Worm (Caenorhabditis elegans) whole organism, L4 larva: ENCODE results near the gene rpl-33.

Experiments used
- F44E2.7 ChIP-seq: fragments of 200-800 bp; sonication (Bioruptor generic); IDR thresholded peaks from 2 replicates; pipeline ENCODE4 v2.1.2; 2022; ENCODE audit warnings: missing genetic modification characterization, missing compliant biosample characterization
- R02D3.7 ChIP-seq: fragments of 150-350 bp; sonication (generic microtip); optimal IDR thresholded peaks from 3 replicates; lab custom pipeline; 2014; ENCODE audit warnings: missing biosample characterization, missing genetic modification characterization
- T26A8.4 ChIP-seq: fragments of 200-800 bp; sonication (Bioruptor generic); IDR thresholded peaks from 2 replicates; pipeline ENCODE4 v1.3.6; 2022; ENCODE audit warnings: missing genetic modification characterization, missing compliant biosample characterization
- Y105C5A.15 ChIP-seq: fragments of 200-800 bp; sonication (Bioruptor generic); IDR thresholded peaks from 2 replicates; pipeline ENCODE4 v1.3.6; 2022; ENCODE audit warnings: missing genetic modification characterization, missing compliant biosample characterization
- Y75B8A.6 ChIP-seq: fragments of 200-800 bp; sonication (Bioruptor generic); IDR thresholded peaks from 2 replicates; pipeline ENCODE4 v1.3.6; 2022; ENCODE audit warnings: missing genetic modification reagents, missing genetic modification characterization, missing compliant biosample characterization
- aha-1 ChIP-seq: fragments of 150-350 bp; peaks from one replicate; lab custom pipeline; 2014; ENCODE audit warnings: missing biosample characterization, missing genetic modification characterization
- aly-2 ChIP-seq: sonication (generic microtip); optimal IDR thresholded peaks from 2 replicates; lab custom pipeline; 2018; ENCODE audit warnings: missing biosample characterization, missing genetic modification characterization
- ama-1 ChIP-seq: fragments of 150-350 bp; optimal IDR thresholded peaks from 2 replicates; lab custom pipeline; 2014; ENCODE audit warnings: inconsistent platforms, mixed read lengths
- arid-1 ChIP-seq: fragments of 200-800 bp; sonication (Bioruptor generic); conservative IDR thresholded peaks from 2 replicates; pipeline ENCODE4 v1.3.6; 2022; ENCODE audit warnings: missing genetic modification reagents, missing genetic modification characterization, missing compliant biosample characterization
- ceh-20 ChIP-seq: fragments of 200-800 bp; sonication (Bioruptor generic); IDR thresholded peaks from 2 replicates; pipeline ENCODE4 v1.3.6; 2022; ENCODE audit warnings: missing genetic modification reagents, missing genetic modification characterization, missing compliant biosample characterization
- ceh-44 ChIP-seq: fragments of 200-800 bp; sonication (Bioruptor generic); IDR thresholded peaks from 2 replicates; pipeline ENCODE4 v1.3.6; 2022; ENCODE audit warnings: missing genetic modification reagents, missing genetic modification characterization, missing compliant biosample characterization
- ceh-82 ChIP-seq: sonication (generic microtip); optimal IDR thresholded peaks from 2 replicates; lab custom pipeline; 2017; ENCODE audit warnings: missing biosample characterization, missing genetic modification characterization
- cey-2 ChIP-seq: sonication (generic microtip); optimal IDR thresholded peaks from 3 replicates; lab custom pipeline; 2017; ENCODE audit warnings: missing genetic modification characterization, mild to moderate bottlenecking, missing compliant biosample characterization, antibody characterized with exemption, borderline replicate concordance; ENCODE audit not compliant: insufficient read depth
- daf-12 ChIP-seq: fragments of 150-350 bp; optimal IDR thresholded peaks from 2 replicates; lab custom pipeline; 2014; ENCODE audit warnings: missing biosample characterization, missing genetic modification reagents, missing genetic modification characterization
- daf-16 ChIP-seq, 3 experiments: sonication (generic microtip); optimal IDR thresholded peaks; 2 replicates each; lab custom pipeline; 2016 to 2017; ENCODE audit warnings: missing genetic modification characterization in 3 of 3, missing genetic modification reagents in 3 of 3, mild to moderate bottlenecking in 2 of 3, missing compliant biosample characterization in 2 of 3, missing biosample characterization in 1 of 3, moderate library complexity in 1 of 3
- dmd-6 ChIP-seq: fragments of 200-800 bp; sonication (Bioruptor generic); IDR thresholded peaks from 2 replicates; pipeline ENCODE4 v1.3.6; 2022; ENCODE audit warnings: missing genetic modification reagents, missing genetic modification characterization, missing compliant biosample characterization
- dpl-1 ChIP-seq: fragments of 150-350 bp; optimal IDR thresholded peaks from 2 replicates; lab custom pipeline; 2014; ENCODE audit warnings: missing biosample characterization, missing genetic modification reagents, missing genetic modification characterization
- dve-1 ChIP-seq: sonication (generic microtip); optimal IDR thresholded peaks from 2 replicates; lab custom pipeline; 2017; ENCODE audit warnings: antibody characterized with exemption, mild to moderate bottlenecking, missing genetic modification characterization, missing compliant biosample characterization; ENCODE audit not compliant: insufficient read depth
- egl-27 ChIP-seq: sonication (generic microtip); optimal IDR thresholded peaks from 3 replicates; lab custom pipeline; 2017; ENCODE audit warnings: missing biosample characterization, missing genetic modification reagents, missing genetic modification characterization
- fkh-10 ChIP-seq: fragments of 150-350 bp; optimal IDR thresholded peaks from 2 replicates; lab custom pipeline; 2014; ENCODE audit warnings: missing biosample characterization, missing genetic modification reagents, missing genetic modification characterization
- hlh-11 ChIP-seq: fragments of 200-800 bp; sonication (Bioruptor generic); optimal IDR thresholded peaks from 2 replicates; lab custom pipeline; 2018; ENCODE audit warnings: mild to moderate bottlenecking, missing genetic modification characterization, missing compliant biosample characterization
- hlh-30 ChIP-seq: sonication (generic microtip); optimal IDR thresholded peaks from 2 replicates; lab custom pipeline; 2017; ENCODE audit warnings: antibody characterized with exemption, mild to moderate bottlenecking, missing genetic modification characterization, missing compliant biosample characterization; ENCODE audit not compliant: insufficient read depth
- lin-1 ChIP-seq: fragments of 200-800 bp; sonication (Bioruptor generic); IDR thresholded peaks from 2 replicates; pipeline ENCODE4 v1.3.6; 2022; ENCODE audit warnings: missing genetic modification reagents, missing genetic modification characterization, missing compliant biosample characterization
- lin-29 ChIP-seq: fragments of 200-800 bp; sonication (Bioruptor generic); IDR thresholded peaks from 2 replicates; pipeline ENCODE4 v1.3.6; 2022; ENCODE audit warnings: missing genetic modification reagents, missing genetic modification characterization, missing compliant biosample characterization
- lin-38 ChIP-seq: fragments of 200-800 bp; sonication (Bioruptor generic); IDR thresholded peaks from 2 replicates; pipeline ENCODE4 v1.3.6; 2022; ENCODE audit warnings: missing genetic modification reagents, missing genetic modification characterization, missing compliant biosample characterization
- lsy-2 ChIP-seq, 2 experiments: fragments of 150-350 bp in 1 of 2; sonication (generic microtip) in 1 of 2; optimal IDR thresholded peaks; 2 replicates each; lab custom pipeline; 2014 to 2017; ENCODE audit warnings: missing biosample characterization in 2 of 2, missing genetic modification characterization in 2 of 2
- madf-5 ChIP-seq, 2 experiments: fragments of 200-800 bp; sonication (Bioruptor generic); IDR thresholded peaks; 2 replicates each; pipeline ENCODE4 v1.3.6; 2022; ENCODE audit warnings: missing compliant biosample characterization in 2 of 2, missing genetic modification characterization in 2 of 2
- mdl-1 ChIP-seq, 2 experiments: fragments of 150-350 bp in 1 of 2; sonication (generic microtip) in 1 of 2; optimal IDR thresholded peaks; 2 replicates each; lab custom pipeline; 2014 to 2017; ENCODE audit warnings: missing biosample characterization in 2 of 2, missing genetic modification characterization in 2 of 2
- mep-1 ChIP-seq: fragments of 150-350 bp; sonication (generic microtip); optimal IDR thresholded peaks from 3 replicates; lab custom pipeline; 2014; ENCODE audit warnings: missing biosample characterization, missing genetic modification characterization
- mes-2 ChIP-seq: sonication (generic microtip); optimal IDR thresholded peaks from 2 replicates; lab custom pipeline; 2016; ENCODE audit warnings: missing genotype, mild to moderate bottlenecking, missing genetic modification characterization, missing compliant biosample characterization; ENCODE audit not compliant: poor library complexity, severe bottlenecking
- mxl-2 ChIP-seq: fragments of 200-800 bp; sonication (Bioruptor generic); conservative IDR thresholded peaks from 2 replicates; pipeline ENCODE4 v1.3.6; 2022; ENCODE audit warnings: missing genetic modification reagents, missing genetic modification characterization, missing compliant biosample characterization
- nhr-102 ChIP-seq: sonication (generic microtip); optimal IDR thresholded peaks from 2 replicates; lab custom pipeline; 2016; ENCODE audit warnings: mild to moderate bottlenecking, missing genetic modification characterization, moderate library complexity, missing compliant biosample characterization
- nhr-11 ChIP-seq: fragments of 150-350 bp; optimal IDR thresholded peaks from 2 replicates; lab custom pipeline; 2014; ENCODE audit warnings: missing biosample characterization, missing genetic modification characterization
- nhr-25 ChIP-seq: sonication (generic microtip); optimal IDR thresholded peaks from 2 replicates; lab custom pipeline; 2017; ENCODE audit warnings: missing genetic modification characterization, mild to moderate bottlenecking, missing compliant biosample characterization, antibody characterized with exemption, moderate library complexity, borderline replicate concordance; ENCODE audit not compliant: insufficient read depth
- nhr-28 ChIP-seq: fragments of 150-350 bp; optimal IDR thresholded peaks from 2 replicates; lab custom pipeline; 2014; ENCODE audit warnings: missing biosample characterization, missing genetic modification characterization
- nhr-77 ChIP-seq: fragments of 150-350 bp; optimal IDR thresholded peaks from 2 replicates; lab custom pipeline; 2014; ENCODE audit warnings: missing biosample characterization, missing genetic modification characterization
- php-3 ChIP-seq: fragments of 200-800 bp; sonication (Bioruptor generic); IDR thresholded peaks from 2 replicates; pipeline ENCODE4 v1.3.6; 2022; ENCODE audit warnings: missing genetic modification reagents, missing genetic modification characterization, missing compliant biosample characterization
- pqm-1 ChIP-seq: sonication (generic microtip); optimal IDR thresholded peaks from 2 replicates; lab custom pipeline; 2017; ENCODE audit warnings: missing biosample characterization, missing genetic modification characterization
- skn-1 ChIP-seq: fragments of 150-350 bp; optimal IDR thresholded peaks from 2 replicates; lab custom pipeline; 2014; ENCODE audit warnings: missing biosample characterization, missing genetic modification characterization
- snpc-1.2 ChIP-seq: fragments of 200-800 bp; sonication (Bioruptor generic); IDR thresholded peaks from 2 replicates; pipeline ENCODE4 v1.3.6; 2022; ENCODE audit warnings: missing genetic modification reagents, missing genetic modification characterization, missing compliant biosample characterization
- snpc-4 ChIP-seq: fragments of 150-350 bp; optimal IDR thresholded peaks from 2 replicates; lab custom pipeline; 2014; ENCODE audit warnings: missing biosample characterization, missing genetic modification characterization
- spr-1 ChIP-seq: sonication (generic microtip); optimal IDR thresholded peaks from 2 replicates; lab custom pipeline; 2016; ENCODE audit warnings: mild to moderate bottlenecking, missing genetic modification characterization, missing compliant biosample characterization
- spr-3 ChIP-seq: fragments of 200-800 bp; sonication (Bioruptor generic); optimal IDR thresholded peaks from 2 replicates; lab custom pipeline; 2018; ENCODE audit warnings: mild to moderate bottlenecking, missing genetic modification characterization, missing compliant biosample characterization
- tag-97 ChIP-seq: fragments of 200-800 bp; sonication (Bioruptor generic); IDR thresholded peaks from 2 replicates; pipeline ENCODE4 v1.3.6; 2022; ENCODE audit warnings: missing genetic modification characterization, missing compliant biosample characterization
- tra-1 ChIP-seq: fragments of 200-800 bp; sonication (Bioruptor generic); IDR thresholded peaks from 2 replicates; pipeline ENCODE4 v1.3.6; 2022; ENCODE audit warnings: missing genetic modification reagents, missing genetic modification characterization, missing compliant biosample characterization
- unc-39 ChIP-seq: sonication (generic microtip); optimal IDR thresholded peaks from 2 replicates; lab custom pipeline; 2017; ENCODE audit warnings: missing biosample characterization, missing genetic modification characterization
- unc-62 ChIP-seq, 3 experiments: fragments of 150-350 bp in 1 of 3; sonication (generic microtip); optimal IDR thresholded peaks in 2 of 3; peaks in 1 of 3; 1 replicate in 1 of 3; 2 replicates in 2 of 3; lab custom pipeline; 2014 to 2017; ENCODE audit warnings: missing biosample characterization in 3 of 3, missing genetic modification characterization in 3 of 3, missing genetic modification reagents in 3 of 3, missing genotype in 1 of 3
- zip-2 ChIP-seq: fragments of 150-350 bp; optimal IDR thresholded peaks from 2 replicates; lab custom pipeline; 2014; ENCODE audit warnings: missing biosample characterization, missing genetic modification characterization
- ztf-11 ChIP-seq: fragments of 150-350 bp; optimal IDR thresholded peaks from 2 replicates; lab custom pipeline; 2014; ENCODE audit warnings: missing biosample characterization, missing genetic modification characterization
- ztf-7 ChIP-seq: fragments of 150-350 bp; optimal IDR thresholded peaks from 2 replicates; lab custom pipeline; 2014; ENCODE audit warnings: missing biosample characterization, missing genetic modification characterization

The rpl-33 gene

DNA sequence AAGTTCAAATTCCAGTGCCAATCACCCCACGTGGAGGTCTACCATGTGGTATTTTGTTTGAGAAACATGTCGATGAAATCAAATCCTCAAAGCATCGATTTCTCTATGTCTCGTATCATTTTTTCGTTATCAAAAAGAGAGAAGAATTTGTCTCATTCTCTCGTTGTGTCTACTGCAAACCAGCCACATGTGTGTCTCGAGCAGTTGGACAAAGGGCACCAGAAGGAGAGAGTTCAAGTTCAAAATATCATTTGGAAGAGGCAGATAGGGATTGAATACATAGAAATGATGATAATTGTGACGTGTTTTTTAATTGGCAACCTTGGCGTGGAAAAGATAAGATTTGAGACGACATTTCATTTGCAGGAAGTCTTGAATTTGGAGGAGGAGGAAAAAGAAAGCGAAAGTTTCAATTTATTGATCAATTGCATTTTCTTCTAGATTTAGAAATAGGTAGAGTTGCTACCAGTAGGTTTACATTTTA is 46.0 kb upstream of the rpl-33 start:
- TF ChIP-seq php-3 (GFP tag; lab: Robert Waterston, UW) (peak; percentile 51), hlh-11 (tag; lab: Kevin White, UChicago) (peak; percentile 85), lin-38 (GFP tag; lab: Robert Waterston, UW) (peak; percentile 11; the same call in 1 of the 2 replicates), skn-1 (tag; lab: Kevin White, UChicago) (no peak), snpc-1.2 (GFP tag; lab: Robert Waterston, UW) (no peak), nhr-102 (tag; lab: Kevin White, UChicago) (no peak), zip-2 (tag; lab: Kevin White, UChicago) (no peak), ceh-82 (no peak), nhr-11 (tag; lab: Kevin White, UChicago) (no peak), mxl-2 (GFP tag; lab: Robert Waterston, UW) (no peak), unc-39 (tag; lab: Kevin White, UChicago) (no peak), nhr-77 (tag; lab: Kevin White, UChicago) (peak; percentile 34), Y75B8A.6 (GFP tag; lab: Robert Waterston, UW) (0 out of 2 replicates have a peak, but pooled peaks have one; percentile 82), spr-1 (tag; lab: Kevin White, UChicago) (no peak), F44E2.7 (no peak), dmd-6 (GFP tag; lab: Robert Waterston, UW) (peak; percentile 84), mdl-1 (tag; optimal IDR thresholded peaks at IDR 0.05; lab: Kevin White, UChicago) (peak in 1 of 2 experiments; percentile 88), lin-1 (GFP tag; lab: Robert Waterston, UW) (peak; percentile 42; the same call in 1 of the 2 replicates), unc-62 (GFP tag; optimal IDR thresholded peaks at IDR 0.05 in 1 of 2; lab: Kevin White, UChicago) (peak in 1 of 2 experiments; percentile 82), unc-62 (tag; optimal IDR thresholded peaks at IDR 0.05; lab: Kevin White, UChicago) (no peak), Y105C5A.15 (GFP tag; lab: Robert Waterston, UW) (no peak), daf-16 (GFP tag; optimal IDR thresholded peaks at IDR 0.05; lab: Kevin White, UChicago) (peak in 1 of 2 experiments; percentile 10), daf-16 (tag; optimal IDR thresholded peaks at IDR 0.05; lab: Kevin White, UChicago) (peak; percentile 62), spr-3 (no peak), lin-29 (GFP tag; lab: Robert Waterston, UW) (no peak), mes-2 (peak; percentile 37), egl-27 (no peak), snpc-4 (no peak), tra-1 (peak; percentile 63; the same call in 1 of the 2 replicates), tag-97 (GFP tag; lab: Robert Waterston, UW) (no peak), aha-1 (tag; lab: Kevin White, UChicago) (peak; percentile 80), ceh-20 (GFP tag; lab: Robert Waterston, UW) (no peak), T26A8.4 (GFP tag; lab: Robert Waterston, UW) (no peak), ztf-11 (tag; lab: Kevin White, UChicago) (no peak), mep-1 (tag; lab: Kevin White, UChicago) (peak; percentile 53), dpl-1 (GFP tag; lab: Kevin White, UChicago) (no peak), ama-1 (no peak), R02D3.7 (tag; lab: Kevin White, UChicago) (no peak), dve-1 (tag; lab: Kevin White, UChicago) (peak; percentile 69), cey-2 (tag; lab: Kevin White, UChicago) (peak; percentile 67), lsy-2 (tag; optimal IDR thresholded peaks at IDR 0.05; lab: Kevin White, UChicago) (peak in 1 of 2 experiments; percentile 55), ztf-7 (tag; lab: Kevin White, UChicago) (no peak), pqm-1 (tag; lab: Kevin White, UChicago) (peak; percentile 57), nhr-25 (tag; lab: Kevin White, UChicago) (peak; percentile 23), ceh-44 (no peak), hlh-30 (peak; percentile 85), arid-1 (0 out of 2 replicates have a peak, but pooled peaks have one; percentile 51), aly-2 (tag; lab: Kevin White, UChicago) (no peak), madf-5 (GFP tag; IDR thresholded peaks at IDR 0.05; lab: Robert Waterston, UW) (no peak), daf-12 (no peak), fkh-10 (no peak), nhr-28 (tag; lab: Kevin White, UChicago) (peak; percentile 66)
